Worm (Caenorhabditis elegans): ENCODE data around the gene pab-2.

pab-2 gene

DNA sequence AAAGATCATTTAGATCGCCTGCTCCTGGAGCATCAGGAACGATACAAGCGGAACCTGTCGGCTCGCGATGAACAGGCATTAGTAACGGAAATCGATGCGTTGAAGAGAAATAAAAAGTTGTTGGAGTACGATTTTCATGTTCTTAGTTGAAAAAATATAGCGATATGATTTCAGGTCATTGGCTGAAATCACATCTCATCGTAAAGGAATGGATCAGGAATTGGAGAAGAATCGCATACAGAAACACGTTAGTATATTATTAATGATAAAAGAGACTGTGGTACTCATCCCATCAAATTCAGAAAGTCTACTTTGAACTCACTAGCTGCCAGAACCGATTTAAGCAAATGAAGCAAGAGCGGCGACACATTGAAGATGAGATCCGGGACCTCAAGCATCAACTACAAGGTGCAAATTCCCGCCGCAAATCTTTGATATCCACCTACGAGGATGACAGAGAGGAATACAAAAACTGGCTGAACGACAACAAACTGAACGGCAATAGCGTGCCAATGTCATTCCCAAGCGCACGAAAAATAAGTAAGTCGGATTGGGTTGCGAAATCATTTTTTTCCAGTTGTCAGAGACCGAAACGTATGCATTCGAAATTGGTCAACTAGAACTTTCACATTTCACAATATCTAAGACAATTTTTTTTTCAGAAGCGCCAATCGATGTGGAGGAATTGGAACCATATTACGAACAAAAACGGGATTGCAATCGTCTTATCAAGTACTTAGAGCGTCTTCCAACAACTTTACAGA, 3.0 kb upstream of the pab-2 start:
- no peak for TF ChIP-seq set-16 (GFP tag; IDR thresholded peaks at IDR 0.05)
- peak in 1 of 2 experiments; percentile 92 for TF ChIP-seq unc-62 (GFP tag; optimal IDR thresholded peaks at IDR 0.05 in 1 of 2)
- TF ChIP-seq unc-62 (tag; optimal IDR thresholded peaks at IDR 0.05) = no peak

DNA sequence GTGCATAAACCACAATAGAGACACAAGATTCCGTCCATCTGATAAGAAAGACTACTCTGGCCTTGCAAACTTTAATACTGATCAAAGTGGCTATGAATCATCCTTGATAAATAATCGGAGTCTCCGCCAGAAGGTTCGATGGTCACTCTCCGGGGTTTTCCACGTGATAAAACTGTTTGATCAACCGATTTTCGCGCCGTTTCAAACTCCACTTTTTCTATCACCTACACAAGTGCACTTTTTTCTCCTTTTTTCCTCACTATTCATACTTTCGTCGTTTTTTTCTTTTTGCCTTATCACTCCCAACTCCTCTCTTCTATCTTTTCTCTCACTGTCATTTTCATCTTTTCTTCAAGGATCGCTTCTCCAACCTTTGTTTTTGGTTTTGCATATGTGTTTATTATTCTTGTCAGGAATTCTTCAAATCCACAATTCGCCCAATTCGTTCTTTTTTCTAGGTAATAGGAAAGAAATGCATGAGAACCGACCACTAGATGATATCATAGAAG, 1.5 kb upstream of the pab-2 start, which contains the start of gene F18H3.4:
TSS of gene F18H3.4 (plus strand) at position 459 of the 509 bp plus-strand sequence.
- TF ChIP-seq nhr-41 (GFP tag; IDR thresholded peaks at IDR 0.05) (peak; percentile 46; the same call in 1 of the 2 replicates), R02D3.7 (tag; optimal IDR thresholded peaks at IDR 0.05) (no peak), nhr-28 (tag; optimal IDR thresholded peaks at IDR 0.05) (peak; percentile 91), dmd-8 (GFP tag; IDR thresholded peaks at IDR 0.05) (no peak), tra-1 (GFP tag; IDR thresholded peaks at IDR 0.05) (peak; percentile 62), nhr-6 (tag; optimal IDR thresholded peaks at IDR 0.05) (peak; percentile 39), zfp-2 (tag; optimal IDR thresholded peaks at IDR 0.05) (no peak), hlh-30 (tag; optimal IDR thresholded peaks at IDR 0.05; ENCODE audit: insufficient read depth) (peak; percentile 75), hlh-11 (tag; optimal IDR thresholded peaks at IDR 0.05) (peak; percentile 96), snpc-4 (tag; optimal IDR thresholded peaks at IDR 0.05) (no peak), T20F7.1 (GFP tag; optimal IDR thresholded peaks at IDR 0.05) (peak; percentile 40), dmd-6 (GFP tag; IDR thresholded peaks at IDR 0.05) (peak; percentile 97), nhr-76 (tag; optimal IDR thresholded peaks at IDR 0.05) (peak; percentile 30), ZK337.2 (GFP tag; IDR thresholded peaks at IDR 0.05) (no peak), nhr-10 (tag; optimal IDR thresholded peaks at IDR 0.05) (peak; percentile 65), unc-62 (GFP tag; optimal IDR thresholded peaks at IDR 0.05 in 1 of 2) (peak in 1 of 2 experiments; percentile 72), unc-62 (tag; optimal IDR thresholded peaks at IDR 0.05) (no peak), mep-1 (tag; optimal IDR thresholded peaks at IDR 0.05) (peak; percentile 66), Y75B8A.6 (GFP tag; IDR thresholded peaks at IDR 0.05) (no peak), pqm-1 (tag; optimal IDR thresholded peaks at IDR 0.05) (peak; percentile 61), T26A8.4 (GFP tag; IDR thresholded peaks at IDR 0.05) (peak; percentile 46; the same call in 1 of the 2 replicates), arid-1 (GFP tag; conservative IDR thresholded peaks at IDR 0.05) (no peak), skn-1 (tag; optimal IDR thresholded peaks at IDR 0.05) (no peak), dve-1 (tag; optimal IDR thresholded peaks at IDR 0.05; ENCODE audit: insufficient read depth) (peak; percentile 91), daf-16 (GFP tag; optimal IDR thresholded peaks at IDR 0.05) (peak in 1 of 2 experiments; percentile 69), daf-16 (tag; optimal IDR thresholded peaks at IDR 0.05) (peak; percentile 87), lin-38 (GFP tag; IDR thresholded peaks at IDR 0.05) (0 out of 2 replicates have a peak, but pooled peaks have one; percentile 20), lin-39 (tag; optimal IDR thresholded peaks at IDR 0.05) (no peak), daf-12 (tag; optimal IDR thresholded peaks at IDR 0.05) (no peak), ces-1 (GFP tag; optimal IDR thresholded peaks at IDR 0.05) (no peak), nhr-77 (tag; optimal IDR thresholded peaks at IDR 0.05) (peak; percentile 95), mxl-3 (GFP tag; optimal IDR thresholded peaks at IDR 0.05) (peak; percentile 48), vab-7 (GFP tag; IDR thresholded peaks at IDR 0.05) (no peak), Y105C5A.15 (GFP tag; IDR thresholded peaks at IDR 0.05) (no peak), nhr-102 (tag; optimal IDR thresholded peaks at IDR 0.05) (peak; percentile 96), dpl-1 (GFP tag; optimal IDR thresholded peaks at IDR 0.05) (peak; percentile 48), mdl-1 (tag; optimal IDR thresholded peaks at IDR 0.05) (peak; percentile 12 to 77), spr-3 (GFP tag; optimal IDR thresholded peaks at IDR 0.05) (no peak), ceh-20 (GFP tag; IDR thresholded peaks at IDR 0.05) (0 out of 2 replicates have a peak, but pooled peaks have one; percentile 44), saeg-2 (GFP tag; IDR thresholded peaks at IDR 0.05) (peak; percentile 68; the same call in 1 of the 2 replicates), aha-1 (tag) (no peak), php-3 (GFP tag; IDR thresholded peaks at IDR 0.05) (peak; percentile 95), lin-1 (GFP tag; IDR thresholded peaks at IDR 0.05) (peak; percentile 50; the same call in 1 of the 2 replicates), hif-1 (tag; optimal IDR thresholded peaks at IDR 0.05) (peak in 1 of 2 experiments; percentile 31), nhr-42 (GFP tag; IDR thresholded peaks at IDR 0.05) (peak; percentile 25; the same call in 1 of the 2 replicates), Y48G9A.11 (GFP tag; IDR thresholded peaks at IDR 0.05) (no peak)
